Worm (Caenorhabditis elegans) whole organism, midembryonic: ENCODE results near the gene T16G12.8.
"Not testable (repeated sequence)": the region's sequence is repeated elsewhere in the genome, so short reads cannot be mapped to it uniquely, and the experiment has no call there.

Experiments used
- T22C8.4 ChIP-seq: fragments of 200-800 bp; sonication (Bioruptor generic); IDR thresholded peaks from 2 replicates; pipeline ENCODE4 v1.3.6; 2022; ENCODE audit warnings: missing genetic modification characterization, missing compliant biosample characterization
- cog-1 ChIP-seq: sonication (generic microtip); optimal IDR thresholded peaks from 2 replicates; lab custom pipeline; 2016; ENCODE audit warnings: missing genetic modification characterization, missing compliant biosample characterization
- flt-1 ChIP-seq: fragments of 200-800 bp; sonication (Bioruptor generic); IDR thresholded peaks from 2 replicates; pipeline ENCODE4 v1.3.6; 2022; ENCODE audit warnings: missing genetic modification characterization, missing compliant biosample characterization
- klf-2 ChIP-seq: fragments of 200-800 bp; sonication (Bioruptor generic); conservative IDR thresholded peaks from 2 replicates; pipeline ENCODE4 v1.3.6; 2022; ENCODE audit warnings: missing genetic modification reagents, missing genetic modification characterization, missing compliant biosample characterization
- med-1 ChIP-seq: sonication (generic microtip); optimal IDR thresholded peaks from 2 replicates; lab custom pipeline; 2017; ENCODE audit warnings: missing genetic modification characterization, mild to moderate bottlenecking, missing compliant biosample characterization, antibody characterized with exemption, missing genetic modification reagents; ENCODE audit not compliant: insufficient read depth
- ref-1 ChIP-seq: fragments of 200-800 bp; sonication (Bioruptor generic); conservative IDR thresholded peaks from 2 replicates; pipeline ENCODE4 v1.3.6; 2022; ENCODE audit warnings: missing genetic modification reagents, missing genetic modification characterization, missing compliant biosample characterization
- ztf-23 ChIP-seq: fragments of 200-800 bp; sonication (Bioruptor generic); IDR thresholded peaks from 2 replicates; pipeline ENCODE4 v1.3.6; 2022; ENCODE audit warnings: missing genetic modification reagents, missing genetic modification characterization, missing compliant biosample characterization
- ztf-29 ChIP-seq: fragments of 200-800 bp; sonication (Bioruptor generic); IDR thresholded peaks from 2 replicates; pipeline ENCODE4 v1.3.6; 2022; ENCODE audit warnings: missing genetic modification reagents, missing genetic modification characterization, missing compliant biosample characterization

DNA sequence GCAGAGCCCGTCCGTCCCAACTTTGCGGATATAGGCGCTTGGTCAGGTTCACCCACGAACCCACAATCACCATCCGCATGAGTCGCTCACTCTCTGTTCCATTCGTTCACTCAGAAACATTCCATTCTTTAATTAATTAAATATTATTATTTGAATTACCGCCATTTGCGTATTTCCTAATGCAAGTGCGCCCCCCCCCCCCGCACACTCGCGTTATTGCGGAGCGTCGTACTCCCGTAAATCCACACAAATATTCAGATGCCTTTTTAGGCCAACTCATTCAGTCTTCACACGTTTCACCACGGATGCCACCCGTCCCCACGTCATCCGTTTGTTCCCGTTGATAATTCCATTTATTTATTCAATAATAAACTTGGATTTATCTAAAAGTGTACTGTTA is 8.8 kb upstream of the T16G12.8 start, which contains the start of gene T16G12.3:
- TF ChIP-seq flt-1 (GFP tag; lab: Robert Waterston, UW); T22C8.4; ref-1 (GFP tag; lab: Robert Waterston, UW); cog-1 (tag; lab: Kevin White, UChicago); ztf-29 (GFP tag; lab: Robert Waterston, UW); klf-2 (GFP tag; lab: Robert Waterston, UW); med-1 (GFP tag; lab: Kevin White, UChicago); ztf-23 (GFP tag; lab: Robert Waterston, UW): not testable (repeated sequence)
